Fruit fly (Drosophila melanogaster) whole organism, adult: Measurements from ENCODE around the gene CG13255.
A peak's percentile ranks its signal among the peaks of the same experiment; 100 is the strongest.

Experiments used
- CG11617 ChIP-seq: fragments of 200-800 bp; sonication (Bioruptor generic); optimal IDR thresholded peaks from 2 replicates; lab custom pipeline; 2017; ENCODE audit warnings: mild to moderate bottlenecking, missing biosample characterization, missing genetic modification reagents, missing genetic modification characterization
- CG12768 ChIP-seq: fragments of 200-800 bp; sonication (Bioruptor generic); optimal IDR thresholded peaks from 2 replicates; lab custom pipeline; 2017; ENCODE audit warnings: missing biosample characterization, missing genetic modification characterization, mild to moderate bottlenecking, moderate library complexity, missing genetic modification reagents
- CG14711 ChIP-seq: fragments of 200-800 bp; sonication (Bioruptor generic); optimal IDR thresholded peaks from 2 replicates; lab custom pipeline; 2018; ENCODE audit warnings: missing biosample characterization, mild to moderate bottlenecking, missing genetic modification characterization, moderate library complexity
- CG1620 ChIP-seq: fragments of 200-800 bp; sonication (Bioruptor generic); optimal IDR thresholded peaks from 2 replicates; lab custom pipeline; 2016; ENCODE audit warnings: missing biosample characterization, missing genetic modification characterization
- CG33017 ChIP-seq: fragments of 200-800 bp; sonication (Bioruptor generic); optimal IDR thresholded peaks from 2 replicates; lab custom pipeline; 2018; ENCODE audit warnings: missing biosample characterization, mild to moderate bottlenecking, missing genetic modification characterization, moderate library complexity
- CG5204 ChIP-seq: fragments of 200-800 bp; sonication (Bioruptor generic); optimal IDR thresholded peaks from 2 replicates; lab custom pipeline; 2016; ENCODE audit warnings: missing biosample characterization, missing genetic modification characterization
- CG7045 ChIP-seq: fragments of 200-800 bp; sonication (Bioruptor generic); optimal IDR thresholded peaks from 2 replicates; lab custom pipeline; 2017; ENCODE audit warnings: missing biosample characterization, mild to moderate bottlenecking, missing genetic modification characterization
- CG7101 ChIP-seq: fragments of 200-800 bp; sonication (Bioruptor generic); optimal IDR thresholded peaks from 2 replicates; lab custom pipeline; 2018; ENCODE audit warnings: missing biosample characterization, mild to moderate bottlenecking, missing genetic modification characterization, moderate library complexity
- Clk ChIP-seq: fragments of 200-800 bp; sonication (Bioruptor generic); optimal IDR thresholded peaks from 2 replicates; lab custom pipeline; 2017; ENCODE audit warnings: missing biosample characterization, missing genetic modification characterization
- Crg-1 ChIP-seq: fragments of 200-800 bp; sonication (Bioruptor generic); optimal IDR thresholded peaks from 2 replicates; lab custom pipeline; 2016; ENCODE audit warnings: missing biosample characterization, missing genetic modification characterization
- Hr96 ChIP-seq: fragments of 200-800 bp; sonication (Bioruptor generic); optimal IDR thresholded peaks from 2 replicates; lab custom pipeline; 2016; ENCODE audit warnings: missing biosample characterization, missing genetic modification characterization
- Mnt ChIP-seq: fragments of 200-800 bp; sonication (Bioruptor generic); optimal IDR thresholded peaks from 2 replicates; lab custom pipeline; 2016; ENCODE audit warnings: missing biosample characterization, mild to moderate bottlenecking, missing genetic modification characterization
- bab1 ChIP-seq: fragments of 200-800 bp; sonication (Bioruptor generic); optimal IDR thresholded peaks from 3 replicates; lab custom pipeline; 2019; ENCODE audit warnings: missing biosample characterization, mild to moderate bottlenecking, missing genetic modification characterization, moderate library complexity
- cic ChIP-seq: fragments of 200-800 bp; sonication (Bioruptor generic); optimal IDR thresholded peaks from 2 replicates; lab custom pipeline; 2017; ENCODE audit warnings: missing biosample characterization, mild to moderate bottlenecking, missing genetic modification characterization, moderate library complexity
- cnc ChIP-seq, 2 experiments: fragments of >200 bp; optimal IDR thresholded peaks; 2 replicates each; lab custom pipeline; 2017
- kay ChIP-seq: fragments of 200-800 bp; sonication (Bioruptor generic); peaks from one replicate; lab custom pipeline; 2016; ENCODE audit warnings: missing biosample characterization, missing genetic modification characterization, borderline replicate concordance
- ovo ChIP-seq: fragments of 200-800 bp; sonication (Bioruptor generic); optimal IDR thresholded peaks from 2 replicates; lab custom pipeline; 2016; ENCODE audit warnings: missing biosample characterization, missing genetic modification characterization
- pad ChIP-seq: fragments of 200-800 bp; sonication (Bioruptor generic); optimal IDR thresholded peaks from 3 replicates; lab custom pipeline; 2017; ENCODE audit warnings: missing biosample characterization, missing genetic modification characterization, mild to moderate bottlenecking, moderate library complexity, missing genetic modification reagents
- tj ChIP-seq: fragments of 200-800 bp; sonication (Bioruptor generic); optimal IDR thresholded peaks from 3 replicates; lab custom pipeline; 2017; ENCODE audit warnings: missing biosample characterization, mild to moderate bottlenecking, missing genetic modification characterization, moderate library complexity
- toe ChIP-seq: fragments of 200-800 bp; sonication (Bioruptor generic); optimal IDR thresholded peaks from 2 replicates; lab custom pipeline; 2016; ENCODE audit warnings: missing biosample characterization, missing genetic modification characterization

CG13255 gene

dm6 chr3L:20837040-20837830 is at the start of gene CG13255:
CG13255 (plus strand) TSS chr3L:20837488.
- TF ChIP-seq bab1, result no peak
- peak; percentile 75 for TF ChIP-seq CG5204 (GFP tag; lab: Kevin White, UChicago)
- TF ChIP-seq toe (GFP tag; lab: Kevin White, UChicago), result peak; percentile 56
- TF ChIP-seq CG7045 (GFP tag; lab: Kevin White, UChicago), result peak; percentile 63
- no peak for TF ChIP-seq cic (GFP tag; lab: Kevin White, UChicago)
- peak; percentile 44 for TF ChIP-seq tj
- TF ChIP-seq cnc (optimal IDR thresholded peaks at IDR 0.05; lab: Kevin White, UChicago), result no peak
- peak; percentile 52 for TF ChIP-seq CG7101 (tag; lab: Kevin White, UChicago)
- TF ChIP-seq Hr96 (GFP tag; lab: Kevin White, UChicago), result peak; percentile 58
- TF ChIP-seq CG14711, result peak; percentile 20
- TF ChIP-seq CG33017 (tag; lab: Kevin White, UChicago), result peak; percentile 63
- TF ChIP-seq pad (GFP tag; lab: Kevin White, UChicago), result peak; percentile 42
- TF ChIP-seq ovo (GFP tag; lab: Kevin White, UChicago), result no peak
- TF ChIP-seq Mnt (GFP tag; lab: Kevin White, UChicago), result peak; percentile 11
- no peak for TF ChIP-seq Clk
- TF ChIP-seq CG11617 (GFP tag; lab: Kevin White, UChicago), result peak; percentile 86
- TF ChIP-seq kay (GFP tag; lab: Kevin White, UChicago), result peak; percentile 35
- peak; percentile 14 for TF ChIP-seq CG1620 (GFP tag; lab: Kevin White, UChicago)
- TF ChIP-seq Crg-1, result no peak
- TF ChIP-seq CG12768 (GFP tag; lab: Kevin White, UChicago), result peak; percentile 68

dm6 chr3L:20787835-20788380 is 49.4 kb upstream of the CG13255 start, which contains the start of gene CG11396:
CG11396 (minus strand) TSS chr3L:20788137.
- no peak for TF ChIP-seq cic (GFP tag; lab: Kevin White, UChicago)
- TF ChIP-seq CG1620 (GFP tag; lab: Kevin White, UChicago), result no peak
- TF ChIP-seq bab1, result peak; percentile 34
- TF ChIP-seq Mnt (GFP tag; lab: Kevin White, UChicago), result no peak
- TF ChIP-seq kay (GFP tag; lab: Kevin White, UChicago), result no peak

dm6 chr3L:20789299-20789698 is 48.0 kb upstream of the CG13255 start:
- TF ChIP-seq cic (GFP tag; lab: Kevin White, UChicago), result no peak
- no peak for TF ChIP-seq CG1620 (GFP tag; lab: Kevin White, UChicago)
- no peak for TF ChIP-seq CG12768 (GFP tag; lab: Kevin White, UChicago)

- peak; percentile 10 for TF ChIP-seq CG7101 (tag; lab: Kevin White, UChicago)
- TF ChIP-seq bab1, result peak; percentile 43
- peak; percentile 20 for TF ChIP-seq Crg-1
- TF ChIP-seq CG11617 (GFP tag; lab: Kevin White, UChicago), result peak; percentile 41
- no peak for TF ChIP-seq toe (GFP tag; lab: Kevin White, UChicago)
- peak; percentile 34 for TF ChIP-seq pad (GFP tag; lab: Kevin White, UChicago)
- TF ChIP-seq Mnt (GFP tag; lab: Kevin White, UChicago), result peak; percentile 22
- TF ChIP-seq ovo (GFP tag; lab: Kevin White, UChicago), result peak; percentile 13
- TF ChIP-seq cnc (optimal IDR thresholded peaks at IDR 0.05; lab: Kevin White, UChicago), result no peak
- TF ChIP-seq Hr96 (GFP tag; lab: Kevin White, UChicago), result peak; percentile 29
- TF ChIP-seq tj, result peak; percentile 62
Observed at dm6 chr3L:20792693-20793092, 44.6 kb upstream of the CG13255 start, which contains the start of gene Six4. Six4 (minus strand) TSS chr3L:20792777.

dm6 chr3L:20796757-20797156 is 40.5 kb upstream of the CG13255 start:
- TF ChIP-seq CG33017 (tag; lab: Kevin White, UChicago), result no peak
- TF ChIP-seq CG7101 (tag; lab: Kevin White, UChicago), result no peak
- no peak for TF ChIP-seq tj
- TF ChIP-seq pad (GFP tag; lab: Kevin White, UChicago), result no peak
- TF ChIP-seq CG7045 (GFP tag; lab: Kevin White, UChicago), result no peak
- no peak for TF ChIP-seq CG12768 (GFP tag; lab: Kevin White, UChicago)
- no peak for TF ChIP-seq CG1620 (GFP tag; lab: Kevin White, UChicago)
- TF ChIP-seq Mnt (GFP tag; lab: Kevin White, UChicago), result no peak
- TF ChIP-seq cic (GFP tag; lab: Kevin White, UChicago), result no peak

- TF ChIP-seq Clk (no peak), ovo (GFP tag; lab: Kevin White, UChicago) (no peak), kay (GFP tag; lab: Kevin White, UChicago) (no peak), pad (GFP tag; lab: Kevin White, UChicago) (no peak), CG1620 (GFP tag; lab: Kevin White, UChicago) (no peak), cnc (optimal IDR thresholded peaks at IDR 0.05; lab: Kevin White, UChicago) (no peak), CG14711 (no peak), CG7045 (GFP tag; lab: Kevin White, UChicago) (no peak), CG33017 (tag; lab: Kevin White, UChicago) (no peak), bab1 (no peak), CG12768 (GFP tag; lab: Kevin White, UChicago) (no peak), CG11617 (GFP tag; lab: Kevin White, UChicago) (no peak), Hr96 (GFP tag; lab: Kevin White, UChicago) (no peak), Crg-1 (no peak), Mnt (GFP tag; lab: Kevin White, UChicago) (no peak)
Observed at dm6 chr3L:20797379-20797778, 39.9 kb upstream of the CG13255 start.
